In the genomic region with DNA sequence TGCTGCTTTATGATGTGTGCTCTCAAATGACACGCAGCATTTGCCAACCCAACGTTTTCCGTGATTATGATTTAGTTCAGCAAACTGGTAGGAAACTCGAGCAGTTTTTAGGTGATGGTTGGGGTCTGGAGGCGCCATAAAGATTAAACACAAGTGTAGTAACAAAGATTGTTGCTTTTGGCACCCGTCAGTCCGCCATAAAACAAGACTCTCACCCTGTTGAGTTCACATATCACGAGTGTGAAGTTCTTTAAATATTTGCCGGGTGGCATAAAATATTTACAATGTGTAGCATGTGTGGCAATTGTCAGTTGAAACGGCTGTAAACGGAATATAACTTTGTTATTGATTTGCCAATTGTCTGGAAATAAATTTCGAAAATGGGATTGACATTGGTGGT, we compare ENCODE assay signal across 1 fruit fly cellular context.
TF ChIP-seq lines count a peak whose summit lies in the region.

No protein-coding gene starts in this region.

TF ChIP-seq in whole organism, embryonic, 481 proteins besides CTCF, POLR2A, EP300 and RAD21 (continued from another document):
- TF ChIP-seq D19A (tag; optimal IDR thresholded peaks at IDR 0.05; lab: Kevin White, UChicago) (no peak), ash1 (GFP tag; optimal IDR thresholded peaks at IDR 0.05; lab: Kevin White, UChicago) (no peak), zen2 (GFP tag; IDR thresholded peaks at IDR 0.05; lab: Robert Waterston, UW; ENCODE audit: partially characterized antibody) (no peak), Hand (GFP tag; optimal IDR thresholded peaks at IDR 0.05; lab: Kevin White, UChicago) (no peak), Sry-δ (GFP tag; optimal IDR thresholded peaks at IDR 0.05; lab: Kevin White, UChicago) (no peak), ken (GFP tag; IDR thresholded peaks at IDR 0.05; lab: Robert Waterston, UW) (no peak), CG18764 (GFP tag; optimal IDR thresholded peaks at IDR 0.05; lab: Kevin White, UChicago) (no peak), CG16779 (GFP tag; IDR thresholded peaks at IDR 0.05; lab: Robert Waterston, UW) (no peak), BEAF-32 (GFP tag; optimal IDR thresholded peaks at IDR 0.05; lab: Kevin White, UChicago) (no peak), usp (GFP tag; optimal IDR thresholded peaks at IDR 0.05; lab: Kevin White, UChicago) (no peak), gcm2 (GFP tag; optimal IDR thresholded peaks at IDR 0.05; lab: Kevin White, UChicago) (no peak), wdn (GFP tag; IDR thresholded peaks at IDR 0.05; lab: Robert Waterston, UW) (no peak), CG3838 (GFP tag; optimal IDR thresholded peaks at IDR 0.05; lab: Kevin White, UChicago) (no peak), CG11560 (tag; IDR thresholded peaks at IDR 0.05; lab: Robert Waterston, UW) (no peak), CG12219 (GFP tag; optimal IDR thresholded peaks at IDR 0.05; lab: Kevin White, UChicago) (peak; percentile 20), Dek (tag; optimal IDR thresholded peaks at IDR 0.05; lab: Kevin White, UChicago) (no peak), CG4404 (GFP tag; IDR thresholded peaks at IDR 0.05; lab: Robert Waterston, UW) (no peak), CG13624 (GFP tag; optimal IDR thresholded peaks at IDR 0.05; lab: Kevin White, UChicago) (no peak), fu2 (GFP tag; optimal IDR thresholded peaks at IDR 0.05; lab: Kevin White, UChicago) (no peak), Abd-B (GFP tag; optimal IDR thresholded peaks at IDR 0.05; lab: Kevin White, UChicago) (no peak), CG10366 (GFP tag; IDR thresholded peaks at IDR 0.05; lab: Robert Waterston, UW) (no peak), Trl (optimal IDR thresholded peaks at IDR 0.05; lab: Kevin White, UChicago) (no peak), Trl (GFP tag; optimal IDR thresholded peaks at IDR 0.05; lab: Kevin White, UChicago) (no peak), vfl (GFP tag; optimal IDR thresholded peaks at IDR 0.05; lab: Kevin White, UChicago) (no peak), C15 (GFP tag; IDR thresholded peaks at IDR 0.05; lab: Robert Waterston, UW) (no peak), dysf (GFP tag; IDR thresholded peaks at IDR 0.05; lab: Robert Waterston, UW) (peak; percentile 25; the same call in 1 of the 3 replicates), gt (GFP tag; IDR thresholded peaks at IDR 0.05; lab: Robert Waterston, UW) (no peak), Oaz (GFP tag; IDR thresholded peaks at IDR 0.05; lab: Robert Waterston, UW) (no peak), aop (GFP tag; IDR thresholded peaks at IDR 0.05; lab: Robert Waterston, UW) (no peak), Neu2 (GFP tag; optimal IDR thresholded peaks at IDR 0.05; lab: Kevin White, UChicago; ENCODE audit: borderline replicate concordance) (no peak), CG11696 (GFP tag; IDR thresholded peaks at IDR 0.05; lab: Robert Waterston, UW) (no peak), vvl (GFP tag; IDR thresholded peaks at IDR 0.05; lab: Robert Waterston, UW) (no peak), unc-4 (GFP tag; IDR thresholded peaks at IDR 0.05; lab: Robert Waterston, UW; ENCODE audit: partially characterized antibody) (no peak), trh (GFP tag; optimal IDR thresholded peaks at IDR 0.05; lab: Kevin White, UChicago) (no peak), pnt (GFP tag; optimal IDR thresholded peaks at IDR 0.05; lab: Kevin White, UChicago) (no peak), fru (optimal IDR thresholded peaks at IDR 0.05; lab: Kevin White, UChicago) (no peak), grau (tag; optimal IDR thresholded peaks at IDR 0.05; lab: Kevin White, UChicago) (peak; percentile 23), Antp (GFP tag; optimal IDR thresholded peaks at IDR 0.05; lab: Kevin White, UChicago) (no peak), ftz-f1 (GFP tag; optimal IDR thresholded peaks at IDR 0.05; lab: Kevin White, UChicago) (no peak), ap (GFP tag; IDR thresholded peaks at IDR 0.05; lab: Robert Waterston, UW) (no peak)
